Fruit fly (Drosophila melanogaster) S2 (cell line): ENCODE results near the gene Rpn9.

ENCODE experiments used
- CG8478 ChIP-seq: fragments of >200 bp; optimal IDR thresholded peaks from 2 replicates; lab custom pipeline; 2018
- CTCF ChIP-seq, 2 experiments: fragments of >200 bp; optimal IDR thresholded peaks; 2 replicates each; lab custom pipeline; 2018

Rpn9 gene

dm6 chr3R:23700304-23700767, 32.9 kb downstream of the Rpn9 start, which contains the start of the genes CG31468 and Gba1a:
CG31468 (minus strand) TSS chr3R:23700354.
Gba1a (plus strand) TSS chr3R:23700621.
- TF ChIP-seq CG8478 (lab: Kevin White, UChicago) (no peak), CTCF (optimal IDR thresholded peaks at IDR 0.05; lab: Kevin White, UChicago) (no peak)

- TF ChIP-seq CG8478 (lab: Kevin White, UChicago) (no peak), CTCF (optimal IDR thresholded peaks at IDR 0.05; lab: Kevin White, UChicago) (no peak)
Measured at dm6 chr3R:23698835-23699234, 34.4 kb downstream of the Rpn9 start, which contains the start of gene prt. prt (minus strand) TSS chr3R:23699027.

dm6 chr3R:23696145-23696544, 37.1 kb downstream of the Rpn9 start, which contains the start of gene CG10252:
CG10252 (minus strand) TSS chr3R:23696245.
- TF ChIP-seq CG8478 (lab: Kevin White, UChicago) (no peak), CTCF (optimal IDR thresholded peaks at IDR 0.05; lab: Kevin White, UChicago) (no peak)

- TF ChIP-seq CTCF (optimal IDR thresholded peaks at IDR 0.05; lab: Kevin White, UChicago) = peak; percentile 22 to 62
- TF ChIP-seq CG8478 (lab: Kevin White, UChicago) = no peak
Measured at dm6 chr3R:23694579-23695033, 38.7 kb downstream of the Rpn9 start, which contains the start of gene CG10254. CG10254 (minus strand) TSS chr3R:23694983.

- TF ChIP-seq CG8478 (lab: Kevin White, UChicago) (no peak), CTCF (optimal IDR thresholded peaks at IDR 0.05; lab: Kevin White, UChicago) (no peak)
Measured at dm6 chr3R:23686924-23687323, 46.3 kb downstream of the Rpn9 start.

dm6 chr3R:23685955-23686354, 47.3 kb downstream of the Rpn9 start, which contains the start of gene SPE:
SPE (plus strand) TSS chr3R:23686255.
- TF ChIP-seq CG8478 (lab: Kevin White, UChicago) (no peak), CTCF (optimal IDR thresholded peaks at IDR 0.05; lab: Kevin White, UChicago) (no peak)

dm6 chr3R:23683757-23684156, 49.5 kb downstream of the Rpn9 start, which contains the start of gene CG18754:
CG18754 (plus strand) TSS chr3R:23684057.
- TF ChIP-seq CG8478 (lab: Kevin White, UChicago) = no peak

dm6 chr3R:23682203-23682602, 51.1 kb downstream of the Rpn9 start, which contains the start of gene CG16710:
CG16710 (plus strand) TSS chr3R:23682503.
- TF ChIP-seq CG8478 (lab: Kevin White, UChicago) (no peak), CTCF (optimal IDR thresholded peaks at IDR 0.05; lab: Kevin White, UChicago) (no peak)
